Worm (Caenorhabditis elegans): ENCODE measurements around the gene ZK1098.11.

DNA sequence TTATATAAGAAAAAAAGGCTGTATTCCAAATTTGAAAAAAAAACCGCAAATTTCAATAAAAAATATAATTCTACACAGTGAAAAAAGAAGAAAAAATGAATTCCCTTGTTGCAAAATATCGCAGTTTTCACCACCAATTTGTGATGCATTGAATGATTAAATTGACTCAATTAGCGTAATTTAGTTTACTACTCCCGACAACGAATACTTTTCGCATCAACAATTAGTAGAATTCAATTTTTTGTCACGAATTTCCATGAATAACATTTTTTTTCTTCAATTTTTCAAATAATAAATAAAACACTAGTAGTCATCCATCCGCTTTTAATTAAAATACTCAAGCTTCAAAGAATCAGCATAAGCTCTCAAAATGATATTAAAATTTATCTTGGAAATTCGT, 28.9 kb downstream of the ZK1098.11 start:
- TF ChIP-seq unc-62 (GFP tag; optimal IDR thresholded peaks at IDR 0.05 in 1 of 2) (no peak), unc-62 (tag; optimal IDR thresholded peaks at IDR 0.05) (no peak), ama-1 (optimal IDR thresholded peaks at IDR 0.05) (no peak), skn-1 (tag; optimal IDR thresholded peaks at IDR 0.05) (no peak), daf-19 (GFP tag; conservative IDR thresholded peaks at IDR 0.05) (no peak), pha-4 (GFP tag; IDR thresholded peaks at IDR 0.05) (no peak), pha-4 (tag; optimal IDR thresholded peaks at IDR 0.05) (no peak), dve-1 (tag; optimal IDR thresholded peaks at IDR 0.05; ENCODE audit: insufficient read depth) (no peak), attf-4 (tag; optimal IDR thresholded peaks at IDR 0.05) (no peak), dpl-1 (GFP tag; optimal IDR thresholded peaks at IDR 0.05) (no peak), zip-11 (GFP tag; IDR thresholded peaks at IDR 0.05) (no peak)
